Fruit fly (Drosophila melanogaster) Kc167 (cell line): ENCODE results near the gene CG13068.

Experiments used
- Myc ChIP-seq: fragments of >200 bp; optimal IDR thresholded peaks from 2 replicates; lab custom pipeline; 2017; ENCODE audit warnings: missing external identifiers
- Sin3A ChIP-seq: fragments of >200 bp; optimal IDR thresholded peaks from 2 replicates; lab custom pipeline; 2018; ENCODE audit warnings: missing external identifiers
- h ChIP-seq: fragments of >200 bp; optimal IDR thresholded peaks from 3 replicates; lab custom pipeline; 2018; ENCODE audit warnings: missing external identifiers
- insv ChIP-seq: fragments of >200 bp; optimal IDR thresholded peaks from 3 replicates; lab custom pipeline; 2018; ENCODE audit warnings: missing external identifiers
- psq ChIP-seq: fragments of >200 bp; optimal IDR thresholded peaks from 2 replicates; lab custom pipeline; 2017; ENCODE audit warnings: missing external identifiers
- ttk ChIP-seq: sonication (Bioruptor generic); optimal IDR thresholded peaks from 2 replicates; lab custom pipeline; 2017; ENCODE audit warnings: missing external identifiers

CG13068 gene

DNA sequence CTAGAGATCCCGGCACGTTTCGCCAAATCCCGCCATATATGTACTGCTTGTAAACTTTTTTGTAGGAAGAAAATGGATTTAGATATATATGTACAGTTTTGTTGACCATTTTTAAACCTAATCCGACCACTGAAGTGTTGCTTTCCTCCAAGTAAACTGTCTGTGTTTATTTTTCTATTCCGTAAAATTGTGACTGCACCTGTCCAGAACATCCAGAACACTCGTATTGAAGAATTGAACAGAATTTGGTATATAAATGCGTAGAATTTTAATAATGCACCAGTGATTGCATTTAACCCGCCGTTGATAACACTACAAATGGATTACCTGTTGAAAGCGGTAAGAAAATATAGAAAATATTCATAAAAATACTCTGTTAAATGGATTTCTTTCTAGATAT is 34.8 kb downstream of the CG13068 start, which contains the start of gene CG43249:
Gene CG43249, plus strand, starts transcription at position 301 of the 400 bp plus-strand sequence.
- TF ChIP-seq h (lab: Kevin White, UChicago), result no peak

DNA sequence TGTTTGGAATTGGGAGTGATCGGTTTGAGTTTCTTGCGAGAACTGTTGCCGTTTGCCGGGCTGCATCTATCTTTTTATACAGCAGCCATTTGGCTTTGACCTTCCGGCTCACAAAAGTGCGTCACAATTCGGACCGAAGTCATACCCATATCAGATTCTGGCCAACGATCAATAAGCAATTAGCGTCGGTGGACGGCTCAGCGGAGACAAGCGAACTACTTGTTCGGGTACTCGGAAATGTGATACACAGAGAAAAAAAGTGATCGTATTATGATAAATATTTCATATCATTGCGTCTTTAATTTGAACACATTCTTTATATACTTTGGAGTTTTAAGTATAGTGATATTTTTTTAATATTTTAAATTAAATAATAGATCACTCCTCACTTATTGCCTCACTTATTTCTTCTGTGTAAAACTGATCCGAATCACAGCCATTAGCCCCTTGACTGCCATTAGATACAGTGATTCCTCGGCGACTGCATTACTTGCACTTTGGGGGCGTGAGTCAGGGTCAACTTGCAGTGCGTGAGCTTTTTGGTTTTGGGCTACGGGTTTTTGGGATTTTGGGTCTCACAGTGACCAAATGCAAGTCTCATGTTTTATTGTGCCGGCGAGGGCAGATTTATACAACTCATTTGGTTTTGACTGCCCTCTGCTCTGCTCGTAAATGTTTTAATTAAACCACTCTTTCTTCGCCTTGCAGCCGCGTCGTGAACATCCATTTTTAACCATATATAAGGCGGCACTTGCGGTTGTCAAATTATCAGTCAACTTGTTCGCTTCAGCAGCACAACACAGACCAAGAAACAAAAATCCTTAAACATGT is 36.8 kb downstream of the CG13068 start, which contains the start of the genes CG13043 and CG13063:
Gene CG13043, minus strand, starts transcription at position 51 of the 831 bp plus-strand sequence.
Gene CG13063, plus strand, starts transcription at position 781 of the 831 bp plus-strand sequence.
- TF ChIP-seq Myc (lab: Kevin White, UChicago), result no peak
- no peak for TF ChIP-seq ttk (lab: Kevin White, UChicago)
- TF ChIP-seq h (lab: Kevin White, UChicago), result no peak

DNA sequence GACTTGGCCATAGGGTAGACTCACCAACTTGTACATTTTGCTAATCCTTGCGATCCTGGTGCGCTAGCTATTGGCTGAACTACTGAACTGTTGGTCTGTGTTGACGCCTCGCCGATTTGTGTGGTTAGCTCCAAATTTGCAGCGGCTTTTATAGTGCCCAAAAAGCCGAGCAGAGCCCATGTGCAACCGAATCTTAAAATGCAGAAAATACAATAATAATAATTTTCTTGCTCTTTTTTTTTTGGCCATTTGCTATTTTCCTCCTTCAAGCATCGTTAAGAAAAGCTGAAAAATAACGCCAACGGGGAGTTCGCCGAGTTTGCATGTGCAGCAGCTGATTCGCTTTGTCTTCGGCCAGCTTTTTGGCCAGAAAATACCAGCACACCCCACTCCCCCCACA is 39.2 kb downstream of the CG13068 start, which contains the start of gene CG13042:
Gene CG13042, minus strand, starts transcription at position 101 of the 400 bp plus-strand sequence.
- TF ChIP-seq insv (no peak), Myc (lab: Kevin White, UChicago) (no peak), h (lab: Kevin White, UChicago) (no peak), Sin3A (lab: Kevin White, UChicago) (no peak), ttk (lab: Kevin White, UChicago) (no peak), psq (lab: Kevin White, UChicago) (no peak)

DNA sequence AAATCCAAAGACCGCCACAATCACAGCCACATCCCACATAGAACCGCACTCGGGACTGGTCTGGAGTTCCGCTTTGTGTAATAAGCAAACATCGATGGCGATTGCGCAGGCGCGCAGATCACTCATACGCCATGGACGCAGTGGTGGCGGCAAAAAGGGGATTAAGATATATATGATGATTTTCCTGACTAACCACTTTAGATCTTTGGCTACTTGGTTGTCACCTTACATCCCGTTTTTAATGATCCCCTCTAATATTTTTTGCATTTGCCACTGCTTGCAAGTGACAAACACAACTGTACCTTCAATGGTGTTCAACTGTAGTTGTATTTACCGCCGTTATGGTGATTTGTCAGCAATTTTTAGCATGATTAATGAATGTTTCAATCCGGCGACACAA is 40.8 kb downstream of the CG13068 start:
- no peak for TF ChIP-seq Myc (lab: Kevin White, UChicago)
- no peak for TF ChIP-seq ttk (lab: Kevin White, UChicago)
- no peak for TF ChIP-seq insv
- TF ChIP-seq Sin3A (lab: Kevin White, UChicago), result no peak
- no peak for TF ChIP-seq h (lab: Kevin White, UChicago)
- TF ChIP-seq psq (lab: Kevin White, UChicago), result no peak

DNA sequence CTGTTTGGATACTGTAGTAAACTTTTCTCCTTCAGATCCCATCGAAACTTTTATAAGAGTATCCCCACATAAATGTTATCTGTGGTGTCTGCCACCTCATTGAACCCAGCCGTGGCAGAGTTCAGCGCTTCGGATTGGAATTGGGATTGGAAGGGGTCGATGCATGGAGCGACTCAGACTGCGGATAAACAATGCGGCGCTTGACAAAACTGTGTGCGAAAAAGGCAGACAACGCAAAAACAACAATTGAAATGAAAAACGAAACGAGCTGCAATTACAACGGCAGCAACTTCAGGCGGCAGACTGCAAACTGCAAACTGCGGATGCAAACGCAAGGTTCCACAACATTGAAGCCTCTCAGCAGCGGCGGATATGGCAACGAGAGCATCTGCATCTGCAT is 44.8 kb downstream of the CG13068 start, which contains the start of gene CG13062:
Gene CG13062, plus strand, starts transcription at position 301 of the 400 bp plus-strand sequence.
- TF ChIP-seq Sin3A (lab: Kevin White, UChicago) (no peak), psq (lab: Kevin White, UChicago) (no peak), insv (no peak), h (lab: Kevin White, UChicago) (no peak), ttk (lab: Kevin White, UChicago) (no peak), Myc (lab: Kevin White, UChicago) (no peak)

DNA sequence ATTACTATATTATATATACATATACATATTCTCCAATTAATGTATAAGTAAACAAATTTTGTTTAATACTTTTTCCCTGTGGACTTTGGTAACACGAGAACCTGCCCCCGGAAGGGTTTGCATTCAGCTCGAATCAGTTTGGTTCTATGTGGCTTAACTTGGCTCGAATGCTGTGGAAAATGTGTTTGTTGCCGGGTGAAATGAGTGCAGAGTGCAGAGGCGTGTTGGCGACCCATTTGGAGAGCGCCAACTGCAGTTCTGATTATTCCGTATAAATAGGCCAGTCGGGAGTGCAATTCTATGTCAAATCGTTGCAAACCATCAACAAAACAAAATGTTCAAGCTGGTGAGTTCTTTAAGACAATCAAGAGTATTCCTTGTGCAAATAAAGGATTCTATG is 48.5 kb downstream of the CG13068 start, which contains the start of gene Nplp3:
Gene Nplp3, plus strand, starts transcription at position 301 of the 400 bp plus-strand sequence.
- TF ChIP-seq insv (no peak), ttk (lab: Kevin White, UChicago) (no peak), Myc (lab: Kevin White, UChicago) (no peak), Sin3A (lab: Kevin White, UChicago) (no peak), psq (lab: Kevin White, UChicago) (no peak), h (lab: Kevin White, UChicago) (no peak)

DNA sequence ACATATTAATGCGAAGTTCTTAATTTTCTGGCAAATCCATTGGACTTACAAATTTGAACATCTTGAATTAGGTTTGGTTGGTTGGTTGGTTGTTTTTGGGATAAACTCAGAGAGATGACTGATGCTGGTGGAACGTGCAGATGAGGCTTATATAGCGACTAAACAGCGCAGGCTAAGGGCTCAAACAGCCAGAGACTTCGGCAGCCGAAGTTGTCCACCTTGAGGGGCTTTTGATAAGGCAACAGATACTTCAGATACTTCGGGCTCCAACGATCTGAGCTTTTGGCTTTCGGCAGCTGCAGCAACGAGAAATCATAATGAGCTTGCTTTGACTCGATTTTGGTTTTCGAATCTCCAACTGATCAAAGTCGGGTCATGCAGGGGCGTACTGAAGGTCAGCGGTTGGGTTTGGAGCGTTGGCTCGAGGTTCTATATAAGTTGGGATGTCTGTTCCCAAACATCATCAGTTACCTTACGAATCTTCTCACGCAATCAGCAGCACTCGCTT is 50.3 kb downstream of the CG13068 start, which contains the start of the genes CG13041 and CG13060:
Gene CG13041, minus strand, starts transcription at position 128 of the 508 bp plus-strand sequence.
Gene CG13060, plus strand, starts transcription at position 458 of the 508 bp plus-strand sequence.
- TF ChIP-seq insv (no peak), ttk (lab: Kevin White, UChicago) (no peak), Sin3A (lab: Kevin White, UChicago) (no peak), psq (lab: Kevin White, UChicago) (no peak), Myc (lab: Kevin White, UChicago) (no peak), h (lab: Kevin White, UChicago) (no peak)
